Fruit fly (Drosophila melanogaster): ENCODE data around the gene Hmu.
A peak's percentile ranks its signal among the peaks of the same experiment; 100 is the strongest.

Gene Hmu

dm6 chr3R:27282286-27282685, 6.3 kb upstream of the Hmu start, which contains the start of gene mrt (continued):
- TF ChIP-seq vnd (GFP tag; IDR thresholded peaks at IDR 0.05; ENCODE audit: partially characterized antibody) (no peak), CG1832 (GFP tag; optimal IDR thresholded peaks at IDR 0.05) (no peak), CG16779 (GFP tag; IDR thresholded peaks at IDR 0.05) (no peak), CG18011 (GFP tag; optimal IDR thresholded peaks at IDR 0.05) (no peak), CG8388 (GFP tag; optimal IDR thresholded peaks at IDR 0.05) (peak; percentile 100), Gug (GFP tag; IDR thresholded peaks at IDR 0.05) (peak; percentile 32; the same call in 1 of the 4 replicates), CG2712 (tag; optimal IDR thresholded peaks at IDR 0.05) (peak; percentile 53), CG2875 (GFP tag; optimal IDR thresholded peaks at IDR 0.05) (no peak), Nf-YA (GFP tag; IDR thresholded peaks at IDR 0.05) (no peak), fu2 (GFP tag; optimal IDR thresholded peaks at IDR 0.05) (peak; percentile 55), pho (GFP tag; optimal IDR thresholded peaks at IDR 0.05) (peak; percentile 52), Dfd (GFP tag; optimal IDR thresholded peaks at IDR 0.05) (no peak), CG4854 (GFP tag; optimal IDR thresholded peaks at IDR 0.05) (no peak), Hsf (GFP tag; optimal IDR thresholded peaks at IDR 0.05) (peak; percentile 19), peb (GFP tag; IDR thresholded peaks at IDR 0.05) (no peak), D (optimal IDR thresholded peaks at IDR 0.05) (no peak), D (GFP tag; optimal IDR thresholded peaks at IDR 0.05) (peak; percentile 17), CG18262 (tag; optimal IDR thresholded peaks at IDR 0.05) (peak; percentile 34), sug (tag; optimal IDR thresholded peaks at IDR 0.05) (peak; percentile 19), schlank (tag; optimal IDR thresholded peaks at IDR 0.05) (peak; percentile 37), Max (GFP tag; optimal IDR thresholded peaks at IDR 0.05) (peak; percentile 34), zf30C (GFP tag; optimal IDR thresholded peaks at IDR 0.05) (no peak), Hr3 (GFP tag; optimal IDR thresholded peaks at IDR 0.05) (peak; percentile 20), Kr (GFP tag; optimal IDR thresholded peaks at IDR 0.05) (no peak), Lpt (GFP tag; optimal IDR thresholded peaks at IDR 0.05) (no peak), bsh (GFP tag; optimal IDR thresholded peaks at IDR 0.05) (peak in 1 of 2 experiments; percentile 35), kah (GFP tag; optimal IDR thresholded peaks at IDR 0.05) (no peak), CG30403 (GFP tag; optimal IDR thresholded peaks at IDR 0.05) (peak; percentile 70), CG2116 (GFP tag; optimal IDR thresholded peaks at IDR 0.05) (peak; percentile 5), Xrp1 (GFP tag; IDR thresholded peaks at IDR 0.05) (peak; percentile 39; the same call in 1 of the 2 replicates), CG14710 (tag; optimal IDR thresholded peaks at IDR 0.05) (peak; percentile 4), E2f1 (GFP tag; IDR thresholded peaks at IDR 0.05) (no peak; the same call in 1 of the 2 replicates), pb (GFP tag; optimal IDR thresholded peaks at IDR 0.05) (peak; percentile 20), dysf (GFP tag; IDR thresholded peaks at IDR 0.05) (peak; percentile 50; the same call in 1 of the 3 replicates), nau (GFP tag; optimal IDR thresholded peaks at IDR 0.05) (peak; percentile 23), D19A (tag; optimal IDR thresholded peaks at IDR 0.05) (peak; percentile 30), ken (GFP tag; IDR thresholded peaks at IDR 0.05) (no peak), gcm (GFP tag; optimal IDR thresholded peaks at IDR 0.05) (no peak), sna (GFP tag; IDR thresholded peaks at IDR 0.05; ENCODE audit: partially characterized antibody) (no peak), croc (GFP tag; conservative IDR thresholded peaks at IDR 0.05) (no peak), slp2 (GFP tag; optimal IDR thresholded peaks at IDR 0.05) (peak; percentile 19), CG17829 (tag; optimal IDR thresholded peaks at IDR 0.05) (peak; percentile 32), danr (GFP tag; IDR thresholded peaks at IDR 0.05) (no peak), CG12744 (GFP tag; optimal IDR thresholded peaks at IDR 0.05) (peak; percentile 27), rib (GFP tag; IDR thresholded peaks at IDR 0.05) (0 out of 2 replicates have a peak, but pooled peaks have one; percentile 9), HLH54F (GFP tag; optimal IDR thresholded peaks at IDR 0.05) (peak; percentile 55), bbx (GFP tag; IDR thresholded peaks at IDR 0.05; ENCODE audit: partially characterized antibody) (no peak), CG10565 (GFP tag; optimal IDR thresholded peaks at IDR 0.05) (no peak), Nf-YC (tag; optimal IDR thresholded peaks at IDR 0.05) (no peak), shn (GFP tag; optimal IDR thresholded peaks at IDR 0.05) (peak; percentile 46), Lhr (GFP tag; optimal IDR thresholded peaks at IDR 0.05) (no peak)

Measured in whole organism, embryonic.